Worm (Caenorhabditis elegans) whole organism, late embryonic: ENCODE data around the gene Y73B3A.11.

Source experiments
- ceh-18 ChIP-seq: sonication (generic microtip); optimal IDR thresholded peaks from 2 replicates; lab custom pipeline; 2016; ENCODE audit warnings: missing genetic modification characterization, missing compliant biosample characterization
- ceh-30 ChIP-seq: fragments of 150-350 bp; optimal IDR thresholded peaks from 2 replicates; lab custom pipeline; 2014; ENCODE audit warnings: missing biosample characterization, missing genetic modification characterization
- elt-4 ChIP-seq: sonication (generic microtip); optimal IDR thresholded peaks from 2 replicates; lab custom pipeline; 2016; ENCODE audit warnings: missing genetic modification characterization, missing compliant biosample characterization
- hlh-6 ChIP-seq: sonication (generic microtip); optimal IDR thresholded peaks from 2 replicates; lab custom pipeline; 2016; ENCODE audit warnings: missing genotype, missing genetic modification characterization, missing compliant biosample characterization
- lim-6 ChIP-seq: sonication (generic microtip); optimal IDR thresholded peaks from 2 replicates; lab custom pipeline; 2016; ENCODE audit warnings: missing genetic modification characterization, missing compliant biosample characterization
- unc-42 ChIP-seq: sonication (generic microtip); optimal IDR thresholded peaks from 2 replicates; lab custom pipeline; 2016; ENCODE audit warnings: missing genotype, missing genetic modification characterization, missing compliant biosample characterization
- zip-5 ChIP-seq: sonication (generic microtip); optimal IDR thresholded peaks from 2 replicates; lab custom pipeline; 2016; ENCODE audit warnings: missing genetic modification characterization, missing compliant biosample characterization

Y73B3A.11 gene

ce11 chrX:192534-192933, 44.6 kb downstream of the Y73B3A.11 start, which contains the start of gene T08D2.8:
T08D2.8 (plus strand) TSS chrX:192834.
- no peak for TF ChIP-seq ceh-18
- TF ChIP-seq, all 69 proteins: peak for 0

DNA sequence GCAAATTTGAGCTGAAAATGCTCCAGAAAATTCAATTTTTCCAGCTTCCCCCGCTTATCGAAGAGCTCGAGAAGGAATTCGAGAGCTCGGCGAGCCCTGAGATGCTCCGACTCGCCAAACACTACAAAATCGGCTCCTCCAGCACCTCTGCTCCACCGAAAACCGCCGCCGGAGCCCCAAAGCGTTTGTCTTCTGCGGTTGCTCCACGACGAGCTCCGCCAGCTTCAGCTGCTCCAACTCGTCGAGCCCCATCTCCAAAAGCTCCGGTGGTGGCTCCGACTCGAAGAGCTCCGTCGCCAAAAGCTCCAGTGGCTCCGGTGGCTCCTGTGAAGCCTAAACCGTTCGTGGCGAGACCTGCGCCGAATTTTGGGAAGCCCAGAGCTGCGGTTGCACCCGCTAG, 48.5 kb downstream of the Y73B3A.11 start:
- no peak for TF ChIP-seq zip-5
- no peak for TF ChIP-seq elt-4 (tag; lab: Kevin White, UChicago)
- TF ChIP-seq ceh-30 (tag; lab: Kevin White, UChicago) = no peak
- no peak for TF ChIP-seq lim-6 (tag; lab: Kevin White, UChicago)
- TF ChIP-seq unc-42 = no peak
- no peak for TF ChIP-seq hlh-6
